Fruit fly (Drosophila melanogaster) whole organism, prepupa: ENCODE measurements around the gene RabGGTa.
A peak's percentile ranks its signal among the peaks of the same experiment; 100 is the strongest.

ENCODE experiments used
- Blimp-1 ChIP-seq: fragments of 200-800 bp; sonication (Bioruptor generic); optimal IDR thresholded peaks from 3 replicates; lab custom pipeline; 2017; ENCODE audit warnings: missing biosample characterization, missing genetic modification characterization, mild to moderate bottlenecking, moderate library complexity, missing genetic modification reagents
- CG10631 ChIP-seq: fragments of 200-800 bp; sonication (Bioruptor generic); optimal IDR thresholded peaks from 2 replicates; lab custom pipeline; 2016; ENCODE audit warnings: missing biosample characterization, missing genetic modification characterization
- CG10669 ChIP-seq: fragments of 200-800 bp; sonication (Bioruptor generic); optimal IDR thresholded peaks from 3 replicates; lab custom pipeline; 2018; ENCODE audit warnings: missing biosample characterization, mild to moderate bottlenecking, missing genetic modification characterization, moderate library complexity
- CG11294 ChIP-seq: fragments of 200-800 bp; sonication (Bioruptor generic); IDR thresholded peaks from 2 replicates; pipeline ENCODE4 v1.3.6; 2022; ENCODE audit warnings: missing biosample characterization, missing genetic modification characterization
- CG11762 ChIP-seq: fragments of 200-800 bp; sonication (Bioruptor generic); optimal IDR thresholded peaks from 3 replicates; lab custom pipeline; 2016; ENCODE audit warnings: missing biosample characterization, missing genetic modification characterization; ENCODE audit not compliant: insufficient read depth
- CG11902 ChIP-seq: fragments of 200-800 bp; sonication (Bioruptor generic); optimal IDR thresholded peaks from 3 replicates; lab custom pipeline; 2016; ENCODE audit warnings: missing biosample characterization, missing genetic modification characterization
- CG1621 ChIP-seq: fragments of 200-800 bp; sonication (Bioruptor generic); optimal IDR thresholded peaks from 3 replicates; lab custom pipeline; 2018; ENCODE audit warnings: missing biosample characterization, mild to moderate bottlenecking, missing genetic modification characterization
- CG3032 ChIP-seq: fragments of 200-800 bp; optimal IDR thresholded peaks from 2 replicates; lab custom pipeline; 2019; ENCODE audit warnings: missing biosample characterization, mild to moderate bottlenecking, missing genetic modification characterization, moderate library complexity
- CG31627 ChIP-seq: fragments of 200-800 bp; sonication (Bioruptor generic); optimal IDR thresholded peaks from 3 replicates; lab custom pipeline; 2016; ENCODE audit warnings: missing biosample characterization, missing genetic modification characterization
- CG34406 ChIP-seq: fragments of 200-800 bp; sonication (Bioruptor generic); optimal IDR thresholded peaks from 3 replicates; lab custom pipeline; 2016; ENCODE audit warnings: missing biosample characterization, missing genetic modification characterization
- CG3919 ChIP-seq: fragments of 200-800 bp; sonication (Bioruptor generic); optimal IDR thresholded peaks from 3 replicates; lab custom pipeline; 2016; ENCODE audit warnings: missing biosample characterization, missing genetic modification characterization
- CG4318 ChIP-seq: fragments of 200-800 bp; sonication (Bioruptor generic); optimal IDR thresholded peaks from 3 replicates; lab custom pipeline; 2017; ENCODE audit warnings: missing biosample characterization, mild to moderate bottlenecking, missing genetic modification characterization
- CG6808 ChIP-seq: fragments of 200-800 bp; sonication (Bioruptor generic); optimal IDR thresholded peaks from 3 replicates; lab custom pipeline; 2017; ENCODE audit warnings: missing biosample characterization, missing genetic modification characterization, mild to moderate bottlenecking, moderate library complexity, missing genetic modification reagents
- CG8119 ChIP-seq: fragments of 200-800 bp; sonication (Bioruptor generic); IDR thresholded peaks from 3 replicates; pipeline ENCODE4 v1.3.6; 2022; ENCODE audit warnings: missing biosample characterization, missing genetic modification characterization
- CG8319 ChIP-seq: fragments of 200-800 bp; sonication (Bioruptor generic); optimal IDR thresholded peaks from 3 replicates; lab custom pipeline; 2016; ENCODE audit warnings: missing biosample characterization, missing genetic modification characterization
- CG8632 ChIP-seq: fragments of 200-800 bp; sonication (Bioruptor generic); optimal IDR thresholded peaks from 3 replicates; lab custom pipeline; 2016; ENCODE audit warnings: missing biosample characterization, missing genetic modification characterization
- Eip93F ChIP-seq: fragments of 200-800 bp; sonication (Bioruptor generic); optimal IDR thresholded peaks from 2 replicates; lab custom pipeline; 2016; ENCODE audit warnings: missing biosample characterization, mild to moderate bottlenecking, missing genetic modification characterization
- Ets21C ChIP-seq: fragments of 200-800 bp; sonication (Bioruptor generic); optimal IDR thresholded peaks from 3 replicates; lab custom pipeline; 2016; ENCODE audit warnings: missing biosample characterization, missing genetic modification characterization
- Ets96B ChIP-seq: fragments of 200-800 bp; optimal IDR thresholded peaks from 2 replicates; lab custom pipeline; 2019; ENCODE audit warnings: missing biosample characterization, mild to moderate bottlenecking, missing genetic modification characterization, moderate library complexity
- Gug ChIP-seq: fragments of 200-800 bp; sonication (Bioruptor generic); IDR thresholded peaks from 2 replicates; pipeline ENCODE4 v1.3.6; 2022; ENCODE audit warnings: missing biosample characterization, missing genetic modification characterization
- Hr38 ChIP-seq: sonication (Bioruptor generic); optimal IDR thresholded peaks from 2 replicates; lab custom pipeline; 2016; ENCODE audit warnings: missing biosample characterization, missing genetic modification characterization
- Hr4 ChIP-seq: fragments of 200-800 bp; sonication (Bioruptor generic); optimal IDR thresholded peaks from 3 replicates; lab custom pipeline; 2016; ENCODE audit warnings: missing biosample characterization, missing genetic modification characterization
- OdsH ChIP-seq: fragments of 200-800 bp; sonication (Bioruptor generic); optimal IDR thresholded peaks from 3 replicates; lab custom pipeline; 2016; ENCODE audit warnings: missing biosample characterization, missing genetic modification characterization
- Sox102F ChIP-seq: fragments of 200-800 bp; sonication (Bioruptor generic); optimal IDR thresholded peaks from 2 replicates; lab custom pipeline; 2016; ENCODE audit warnings: missing biosample characterization, mild to moderate bottlenecking, missing genetic modification characterization
- Sox14 ChIP-seq: fragments of 200-800 bp; sonication (Bioruptor generic); optimal IDR thresholded peaks from 3 replicates; lab custom pipeline; 2016; ENCODE audit warnings: missing biosample characterization, missing genetic modification characterization
- Sox15 ChIP-seq: fragments of 200-800 bp; sonication (Bioruptor generic); optimal IDR thresholded peaks from 3 replicates; lab custom pipeline; 2016; ENCODE audit warnings: missing biosample characterization, missing genetic modification characterization
- achi ChIP-seq: fragments of 200-800 bp; sonication (Bioruptor generic); optimal IDR thresholded peaks from 3 replicates; lab custom pipeline; 2016; ENCODE audit warnings: missing biosample characterization, missing genetic modification characterization
- acj6 ChIP-seq: fragments of 200-800 bp; sonication (Bioruptor generic); optimal IDR thresholded peaks from 3 replicates; lab custom pipeline; 2016; ENCODE audit warnings: missing biosample characterization, missing genetic modification characterization
- cyc ChIP-seq: fragments of 200-800 bp; sonication (Bioruptor generic); optimal IDR thresholded peaks from 3 replicates; lab custom pipeline; 2016; ENCODE audit warnings: missing biosample characterization, missing genetic modification characterization
- dac ChIP-seq: fragments of 200-800 bp; sonication (Bioruptor generic); optimal IDR thresholded peaks from 2 replicates; lab custom pipeline; 2017; ENCODE audit warnings: missing biosample characterization, mild to moderate bottlenecking, missing genetic modification characterization
- dsx ChIP-seq: fragments of 200-800 bp; optimal IDR thresholded peaks from 3 replicates; lab custom pipeline; 2019; ENCODE audit warnings: missing biosample characterization, mild to moderate bottlenecking, missing genetic modification characterization, moderate library complexity; ENCODE audit not compliant: poor library complexity, severe bottlenecking
- esn ChIP-seq: fragments of 200-800 bp; sonication (Bioruptor generic); optimal IDR thresholded peaks from 2 replicates; lab custom pipeline; 2016; ENCODE audit warnings: missing biosample characterization, mild to moderate bottlenecking, missing genetic modification characterization, moderate library complexity
- fd59A ChIP-seq: fragments of 200-800 bp; sonication (Bioruptor generic); optimal IDR thresholded peaks from 2 replicates; lab custom pipeline; 2017; ENCODE audit warnings: missing biosample characterization, mild to moderate bottlenecking, missing genetic modification characterization, missing genetic modification reagents
- fd85E ChIP-seq: fragments of 200-800 bp; sonication (Bioruptor generic); optimal IDR thresholded peaks from 3 replicates; lab custom pipeline; 2016; ENCODE audit warnings: missing biosample characterization, missing genetic modification characterization
- fkh ChIP-seq: fragments of 200-800 bp; sonication (Bioruptor generic); optimal IDR thresholded peaks from 3 replicates; lab custom pipeline; 2017; ENCODE audit warnings: missing biosample characterization, mild to moderate bottlenecking, missing genetic modification characterization, moderate library complexity
- lz ChIP-seq: fragments of 200-800 bp; sonication (Bioruptor generic); optimal IDR thresholded peaks from 3 replicates; lab custom pipeline; 2016; ENCODE audit warnings: missing biosample characterization, missing genetic modification characterization
- net ChIP-seq: fragments of 200-800 bp; sonication (Bioruptor generic); optimal IDR thresholded peaks from 3 replicates; lab custom pipeline; 2016; ENCODE audit warnings: missing biosample characterization, missing genetic modification characterization
- pdm3 ChIP-seq: fragments of 200-800 bp; sonication (Bioruptor generic); optimal IDR thresholded peaks from 3 replicates; lab custom pipeline; 2016; ENCODE audit warnings: missing biosample characterization, missing genetic modification characterization
- salr ChIP-seq, 2 experiments: fragments of 200-800 bp; sonication (Bioruptor generic); optimal IDR thresholded peaks; 3 replicates each; lab custom pipeline; 2016 to 2018; ENCODE audit warnings: missing biosample characterization in 2 of 2, missing genetic modification characterization in 2 of 2, mild to moderate bottlenecking in 1 of 2
- spab ChIP-seq: fragments of 200-800 bp; sonication (Bioruptor generic); optimal IDR thresholded peaks from 2 replicates; lab custom pipeline; 2017; ENCODE audit warnings: missing biosample characterization, mild to moderate bottlenecking, missing genetic modification characterization, missing genetic modification reagents
- ss ChIP-seq, 2 experiments: fragments of 200-800 bp; sonication (Bioruptor generic); optimal IDR thresholded peaks; 2 replicates in 1 of 2; 3 replicates in 1 of 2; lab custom pipeline; 2017 to 2018; ENCODE audit warnings: mild to moderate bottlenecking in 2 of 2, missing biosample characterization in 2 of 2, missing genetic modification characterization in 2 of 2, moderate library complexity in 1 of 2
- svp ChIP-seq: fragments of 200-800 bp; sonication (Bioruptor generic); peaks from one replicate; lab custom pipeline; 2016; ENCODE audit warnings: missing biosample characterization, missing genetic modification characterization
- topi ChIP-seq: fragments of 200-800 bp; sonication (Bioruptor generic); optimal IDR thresholded peaks from 3 replicates; lab custom pipeline; 2016; ENCODE audit warnings: missing biosample characterization, missing genetic modification characterization
- vri ChIP-seq: fragments of 200-800 bp; sonication (Bioruptor generic); optimal IDR thresholded peaks from 3 replicates; lab custom pipeline; 2016; ENCODE audit warnings: missing biosample characterization, mild to moderate bottlenecking, missing genetic modification characterization

The RabGGTa gene

dm6 chr3R:5112814-5113486 lies 14.9 kb upstream of the RabGGTa start (continued):
- TF ChIP-seq CG3032 (tag; lab: Kevin White, UChicago) (peak; percentile 97), OdsH (peak; percentile 94), CG8319 (GFP tag; lab: Kevin White, UChicago) (peak; percentile 86), fd59A (GFP tag; lab: Kevin White, UChicago) (peak; percentile 97), lz (GFP tag; lab: Kevin White, UChicago) (peak; percentile 90), CG11762 (peak; percentile 85), svp (GFP tag; lab: Kevin White, UChicago) (peak; percentile 93), achi (peak; percentile 97), Hr38 (GFP tag; lab: Kevin White, UChicago) (peak; percentile 85), acj6 (GFP tag; lab: Kevin White, UChicago) (peak; percentile 94), salr (GFP tag; optimal IDR thresholded peaks at IDR 0.05; lab: Kevin White, UChicago) (peak; percentile 97), Ets21C (GFP tag; lab: Kevin White, UChicago) (peak; percentile 70), CG31627 (GFP tag; lab: Kevin White, UChicago) (peak; percentile 88), CG6808 (peak; percentile 95), net (peak; percentile 97), cyc (GFP tag; lab: Kevin White, UChicago) (peak; percentile 88), Blimp-1 (GFP tag; lab: Kevin White, UChicago) (peak; percentile 46), Sox14 (peak; percentile 98), CG8632 (peak; percentile 87), CG10669 (peak; percentile 98), esn (GFP tag; lab: Kevin White, UChicago) (peak; percentile 90)

DNA sequence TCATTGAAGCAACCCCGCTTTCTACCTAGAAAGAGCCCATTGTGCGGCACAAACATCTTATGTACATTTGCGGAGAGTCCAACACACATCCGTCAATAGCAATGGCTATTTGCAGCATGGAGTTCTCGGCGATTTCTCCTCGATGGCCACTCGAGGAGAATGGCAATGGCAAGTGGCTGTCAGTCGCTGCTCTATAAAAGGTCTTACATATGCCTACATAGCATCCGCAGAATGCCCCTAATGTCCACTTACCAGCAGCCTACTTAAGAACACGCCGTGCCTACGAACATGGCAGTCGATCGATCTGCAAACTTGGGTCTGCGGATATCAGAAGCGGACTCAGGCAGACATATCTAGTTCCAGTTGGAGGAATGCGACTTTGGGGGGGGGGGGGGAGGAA lies 13.7 kb upstream of the RabGGTa start:
- TF ChIP-seq Ets96B (tag; lab: Kevin White, UChicago) (no peak), pdm3 (GFP tag; lab: Kevin White, UChicago) (no peak), net (no peak), fd85E (GFP tag; lab: Kevin White, UChicago) (no peak), CG4318 (GFP tag; lab: Kevin White, UChicago) (no peak), OdsH (no peak)

DNA sequence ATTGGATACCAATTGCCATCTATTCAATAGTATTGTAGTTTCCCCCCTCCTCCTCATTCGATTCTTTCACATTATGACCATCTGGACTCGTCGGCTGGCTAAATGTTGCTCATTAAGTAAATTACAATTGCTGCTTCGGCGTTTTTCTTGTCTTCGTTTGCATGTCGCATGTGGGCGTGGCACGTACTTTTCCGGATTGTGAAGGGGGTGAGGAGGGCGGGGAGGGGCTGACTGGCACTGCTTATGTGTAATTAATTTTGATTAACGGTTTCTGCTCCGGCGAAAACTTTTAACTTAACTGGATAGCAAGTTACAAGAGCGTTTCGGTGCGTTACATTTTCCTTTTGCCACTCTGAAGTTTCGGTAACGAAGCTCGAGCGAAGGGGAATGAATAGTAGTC lies 12.4 kb upstream of the RabGGTa start:
- peak in 1 of 2 experiments; percentile 66 for TF ChIP-seq ss (GFP tag; optimal IDR thresholded peaks at IDR 0.05; lab: Kevin White, UChicago)
- no peak for TF ChIP-seq CG10669

- TF ChIP-seq CG8119 (GFP tag; lab: Robert Waterston, UW) = no peak
- no peak for TF ChIP-seq ss (GFP tag; optimal IDR thresholded peaks at IDR 0.05; lab: Kevin White, UChicago)
- TF ChIP-seq CG1621 = no peak
- no peak for TF ChIP-seq CG10669
- no peak for TF ChIP-seq net
- no peak for TF ChIP-seq vri (GFP tag; lab: Kevin White, UChicago)
- no peak for TF ChIP-seq topi (GFP tag; lab: Kevin White, UChicago)
- no peak for TF ChIP-seq Ets21C (GFP tag; lab: Kevin White, UChicago)
- TF ChIP-seq dsx = peak; percentile 2
- TF ChIP-seq fkh (GFP tag; lab: Kevin White, UChicago) = peak; percentile 49
- TF ChIP-seq, all 60 proteins: peak for 2
These were observed 11.5 kb upstream of the RabGGTa start for dm6 chr3R:5116425-5116824.

DNA sequence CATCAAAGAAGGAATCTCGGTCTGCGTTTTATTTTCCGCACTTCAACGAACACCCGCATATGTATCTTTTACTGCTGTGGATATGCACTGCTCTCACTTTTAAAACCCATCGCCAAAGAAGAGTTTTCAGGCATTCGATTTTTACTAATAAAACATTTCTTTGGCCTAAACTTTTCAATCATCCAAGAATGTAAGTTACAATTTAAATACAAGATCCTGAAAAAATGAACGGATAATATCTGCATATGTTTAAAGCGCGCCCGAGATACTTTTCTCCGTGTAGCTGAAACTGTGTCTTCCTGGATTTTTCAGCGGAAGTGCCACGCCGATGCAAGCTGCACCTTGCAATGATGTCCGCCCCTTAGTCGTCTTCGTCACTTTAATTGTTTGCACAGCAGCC lies 9.7 kb upstream of the RabGGTa start:
- TF ChIP-seq svp (GFP tag; lab: Kevin White, UChicago) (peak; percentile 74), spab (GFP tag; lab: Kevin White, UChicago) (peak; percentile 31), dac (GFP tag; lab: Kevin White, UChicago) (no peak), fd85E (GFP tag; lab: Kevin White, UChicago) (no peak), Gug (GFP tag; lab: Robert Waterston, UW) (no peak), Sox15 (GFP tag; lab: Kevin White, UChicago) (no peak), CG10631 (GFP tag; lab: Kevin White, UChicago) (peak; percentile 51), CG11902 (GFP tag; lab: Kevin White, UChicago) (no peak), CG31627 (GFP tag; lab: Kevin White, UChicago) (peak; percentile 38), CG3919 (GFP tag; lab: Kevin White, UChicago) (peak; percentile 40), achi (peak; percentile 38), Sox102F (GFP tag; lab: Kevin White, UChicago) (peak; percentile 42), Eip93F (GFP tag; lab: Kevin White, UChicago) (no peak), Hr4 (GFP tag; lab: Kevin White, UChicago) (no peak), CG34406 (peak; percentile 26), CG11294 (no peak), Blimp-1 (GFP tag; lab: Kevin White, UChicago) (no peak)
